Fruit fly (Drosophila melanogaster) whole organism, prepupa: ENCODE measurements around the gene CG14435.

ENCODE experiments used
- CG10669 ChIP-seq: fragments of 200-800 bp; sonication (Bioruptor generic); optimal IDR thresholded peaks from 3 replicates; lab custom pipeline; 2018; ENCODE audit warnings: missing biosample characterization, mild to moderate bottlenecking, missing genetic modification characterization, moderate library complexity
- CG11294 ChIP-seq: fragments of 200-800 bp; sonication (Bioruptor generic); IDR thresholded peaks from 2 replicates; pipeline ENCODE4 v1.3.6; 2022; ENCODE audit warnings: missing biosample characterization, missing genetic modification characterization
- CG11762 ChIP-seq: fragments of 200-800 bp; sonication (Bioruptor generic); optimal IDR thresholded peaks from 3 replicates; lab custom pipeline; 2016; ENCODE audit warnings: missing biosample characterization, missing genetic modification characterization; ENCODE audit not compliant: insufficient read depth
- CG11902 ChIP-seq: fragments of 200-800 bp; sonication (Bioruptor generic); optimal IDR thresholded peaks from 3 replicates; lab custom pipeline; 2016; ENCODE audit warnings: missing biosample characterization, missing genetic modification characterization
- CG15336 ChIP-seq: fragments of 200-800 bp; sonication (Bioruptor generic); IDR thresholded peaks from 2 replicates; pipeline ENCODE4 v1.3.6; 2022; ENCODE audit warnings: missing biosample characterization, missing genetic modification characterization
- CG1621 ChIP-seq: fragments of 200-800 bp; sonication (Bioruptor generic); optimal IDR thresholded peaks from 3 replicates; lab custom pipeline; 2018; ENCODE audit warnings: missing biosample characterization, mild to moderate bottlenecking, missing genetic modification characterization
- CG3032 ChIP-seq: fragments of 200-800 bp; optimal IDR thresholded peaks from 2 replicates; lab custom pipeline; 2019; ENCODE audit warnings: missing biosample characterization, mild to moderate bottlenecking, missing genetic modification characterization, moderate library complexity
- CG32006 ChIP-seq: fragments of 200-800 bp; sonication (Bioruptor generic); optimal IDR thresholded peaks from 3 replicates; lab custom pipeline; 2017; ENCODE audit warnings: missing biosample characterization, mild to moderate bottlenecking, missing genetic modification characterization
- CG34406 ChIP-seq: fragments of 200-800 bp; sonication (Bioruptor generic); optimal IDR thresholded peaks from 3 replicates; lab custom pipeline; 2016; ENCODE audit warnings: missing biosample characterization, missing genetic modification characterization
- CG3919 ChIP-seq: fragments of 200-800 bp; sonication (Bioruptor generic); optimal IDR thresholded peaks from 3 replicates; lab custom pipeline; 2016; ENCODE audit warnings: missing biosample characterization, missing genetic modification characterization
- CG4318 ChIP-seq: fragments of 200-800 bp; sonication (Bioruptor generic); optimal IDR thresholded peaks from 3 replicates; lab custom pipeline; 2017; ENCODE audit warnings: missing biosample characterization, mild to moderate bottlenecking, missing genetic modification characterization
- CG6163 ChIP-seq: fragments of 200-800 bp; sonication (Bioruptor generic); IDR thresholded peaks from 3 replicates; pipeline ENCODE4 v1.3.6; 2022; ENCODE audit warnings: missing biosample characterization, missing genetic modification characterization
- CG6276 ChIP-seq: fragments of 200-800 bp; sonication (Bioruptor generic); optimal IDR thresholded peaks from 2 replicates; lab custom pipeline; 2017; ENCODE audit warnings: missing biosample characterization, mild to moderate bottlenecking, missing genetic modification characterization
- CG6808 ChIP-seq: fragments of 200-800 bp; sonication (Bioruptor generic); optimal IDR thresholded peaks from 3 replicates; lab custom pipeline; 2017; ENCODE audit warnings: missing biosample characterization, missing genetic modification characterization, mild to moderate bottlenecking, moderate library complexity, missing genetic modification reagents
- CG7368 ChIP-seq: fragments of 200-800 bp; sonication (Bioruptor generic); optimal IDR thresholded peaks from 3 replicates; lab custom pipeline; 2016; ENCODE audit warnings: missing biosample characterization, missing genetic modification characterization
- CG8119 ChIP-seq: fragments of 200-800 bp; sonication (Bioruptor generic); IDR thresholded peaks from 3 replicates; pipeline ENCODE4 v1.3.6; 2022; ENCODE audit warnings: missing biosample characterization, missing genetic modification characterization
- CG8319 ChIP-seq: fragments of 200-800 bp; sonication (Bioruptor generic); optimal IDR thresholded peaks from 3 replicates; lab custom pipeline; 2016; ENCODE audit warnings: missing biosample characterization, missing genetic modification characterization
- CG8632 ChIP-seq: fragments of 200-800 bp; sonication (Bioruptor generic); optimal IDR thresholded peaks from 3 replicates; lab custom pipeline; 2016; ENCODE audit warnings: missing biosample characterization, missing genetic modification characterization
- CG9139 ChIP-seq: fragments of 200-800 bp; sonication (Bioruptor generic); optimal IDR thresholded peaks from 3 replicates; lab custom pipeline; 2017; ENCODE audit warnings: missing biosample characterization, mild to moderate bottlenecking, missing genetic modification characterization
- Eip75B ChIP-seq: fragments of 200-800 bp; sonication (Bioruptor generic); optimal IDR thresholded peaks from 3 replicates; lab custom pipeline; 2016; ENCODE audit warnings: missing biosample characterization, missing genetic modification characterization
- Eip78C ChIP-seq: fragments of 200-800 bp; sonication (Bioruptor generic); peaks from one replicate; lab custom pipeline; 2016; ENCODE audit warnings: missing biosample characterization, missing genetic modification characterization
- Eip93F ChIP-seq: fragments of 200-800 bp; sonication (Bioruptor generic); optimal IDR thresholded peaks from 2 replicates; lab custom pipeline; 2016; ENCODE audit warnings: missing biosample characterization, mild to moderate bottlenecking, missing genetic modification characterization
- Ets21C ChIP-seq: fragments of 200-800 bp; sonication (Bioruptor generic); optimal IDR thresholded peaks from 3 replicates; lab custom pipeline; 2016; ENCODE audit warnings: missing biosample characterization, missing genetic modification characterization
- Ets96B ChIP-seq: fragments of 200-800 bp; optimal IDR thresholded peaks from 2 replicates; lab custom pipeline; 2019; ENCODE audit warnings: missing biosample characterization, mild to moderate bottlenecking, missing genetic modification characterization, moderate library complexity
- Gug ChIP-seq: fragments of 200-800 bp; sonication (Bioruptor generic); IDR thresholded peaks from 2 replicates; pipeline ENCODE4 v1.3.6; 2022; ENCODE audit warnings: missing biosample characterization, missing genetic modification characterization
- Hr39 ChIP-seq: fragments of 200-800 bp; sonication (Bioruptor generic); optimal IDR thresholded peaks from 2 replicates; lab custom pipeline; 2016; ENCODE audit warnings: missing biosample characterization, missing genetic modification characterization
- Lpt ChIP-seq: fragments of 200-800 bp; sonication (Bioruptor generic); optimal IDR thresholded peaks from 3 replicates; lab custom pipeline; 2016; ENCODE audit warnings: missing biosample characterization, missing genetic modification characterization
- Met ChIP-seq: fragments of 200-800 bp; sonication (Bioruptor generic); optimal IDR thresholded peaks from 3 replicates; lab custom pipeline; 2016; ENCODE audit warnings: missing biosample characterization, missing genetic modification characterization
- OdsH ChIP-seq: fragments of 200-800 bp; sonication (Bioruptor generic); optimal IDR thresholded peaks from 3 replicates; lab custom pipeline; 2016; ENCODE audit warnings: missing biosample characterization, missing genetic modification characterization
- Smox ChIP-seq: fragments of 200-800 bp; sonication (Bioruptor generic); optimal IDR thresholded peaks from 3 replicates; lab custom pipeline; 2016; ENCODE audit warnings: missing biosample characterization, missing genetic modification characterization
- Sox102F ChIP-seq: fragments of 200-800 bp; sonication (Bioruptor generic); optimal IDR thresholded peaks from 2 replicates; lab custom pipeline; 2016; ENCODE audit warnings: missing biosample characterization, mild to moderate bottlenecking, missing genetic modification characterization
- Sox14 ChIP-seq: fragments of 200-800 bp; sonication (Bioruptor generic); optimal IDR thresholded peaks from 3 replicates; lab custom pipeline; 2016; ENCODE audit warnings: missing biosample characterization, missing genetic modification characterization
- Sox15 ChIP-seq: fragments of 200-800 bp; sonication (Bioruptor generic); optimal IDR thresholded peaks from 3 replicates; lab custom pipeline; 2016; ENCODE audit warnings: missing biosample characterization, missing genetic modification characterization
- achi ChIP-seq: fragments of 200-800 bp; sonication (Bioruptor generic); optimal IDR thresholded peaks from 3 replicates; lab custom pipeline; 2016; ENCODE audit warnings: missing biosample characterization, missing genetic modification characterization
- acj6 ChIP-seq: fragments of 200-800 bp; sonication (Bioruptor generic); optimal IDR thresholded peaks from 3 replicates; lab custom pipeline; 2016; ENCODE audit warnings: missing biosample characterization, missing genetic modification characterization
- dac ChIP-seq: fragments of 200-800 bp; sonication (Bioruptor generic); optimal IDR thresholded peaks from 2 replicates; lab custom pipeline; 2017; ENCODE audit warnings: missing biosample characterization, mild to moderate bottlenecking, missing genetic modification characterization
- dsx ChIP-seq: fragments of 200-800 bp; optimal IDR thresholded peaks from 3 replicates; lab custom pipeline; 2019; ENCODE audit warnings: missing biosample characterization, mild to moderate bottlenecking, missing genetic modification characterization, moderate library complexity; ENCODE audit not compliant: poor library complexity, severe bottlenecking
- eg ChIP-seq: fragments of 200-800 bp; sonication (Bioruptor generic); IDR thresholded peaks from 3 replicates; pipeline ENCODE4 v1.3.6; 2022; ENCODE audit warnings: missing biosample characterization, missing genetic modification characterization
- esn ChIP-seq: fragments of 200-800 bp; sonication (Bioruptor generic); optimal IDR thresholded peaks from 2 replicates; lab custom pipeline; 2016; ENCODE audit warnings: missing biosample characterization, mild to moderate bottlenecking, missing genetic modification characterization, moderate library complexity
- fd85E ChIP-seq: fragments of 200-800 bp; sonication (Bioruptor generic); optimal IDR thresholded peaks from 3 replicates; lab custom pipeline; 2016; ENCODE audit warnings: missing biosample characterization, missing genetic modification characterization
- fkh ChIP-seq: fragments of 200-800 bp; sonication (Bioruptor generic); optimal IDR thresholded peaks from 3 replicates; lab custom pipeline; 2017; ENCODE audit warnings: missing biosample characterization, mild to moderate bottlenecking, missing genetic modification characterization, moderate library complexity
- lz ChIP-seq: fragments of 200-800 bp; sonication (Bioruptor generic); optimal IDR thresholded peaks from 3 replicates; lab custom pipeline; 2016; ENCODE audit warnings: missing biosample characterization, missing genetic modification characterization
- net ChIP-seq: fragments of 200-800 bp; sonication (Bioruptor generic); optimal IDR thresholded peaks from 3 replicates; lab custom pipeline; 2016; ENCODE audit warnings: missing biosample characterization, missing genetic modification characterization
- pdm3 ChIP-seq: fragments of 200-800 bp; sonication (Bioruptor generic); optimal IDR thresholded peaks from 3 replicates; lab custom pipeline; 2016; ENCODE audit warnings: missing biosample characterization, missing genetic modification characterization
- ss ChIP-seq, 2 experiments: fragments of 200-800 bp; sonication (Bioruptor generic); optimal IDR thresholded peaks; 2 replicates in 1 of 2; 3 replicates in 1 of 2; lab custom pipeline; 2017 to 2018; ENCODE audit warnings: mild to moderate bottlenecking in 2 of 2, missing biosample characterization in 2 of 2, missing genetic modification characterization in 2 of 2, moderate library complexity in 1 of 2
- svp ChIP-seq: fragments of 200-800 bp; sonication (Bioruptor generic); peaks from one replicate; lab custom pipeline; 2016; ENCODE audit warnings: missing biosample characterization, missing genetic modification characterization
- topi ChIP-seq: fragments of 200-800 bp; sonication (Bioruptor generic); optimal IDR thresholded peaks from 3 replicates; lab custom pipeline; 2016; ENCODE audit warnings: missing biosample characterization, missing genetic modification characterization
- vri ChIP-seq: fragments of 200-800 bp; sonication (Bioruptor generic); optimal IDR thresholded peaks from 3 replicates; lab custom pipeline; 2016; ENCODE audit warnings: missing biosample characterization, mild to moderate bottlenecking, missing genetic modification characterization

The CG14435 gene

dm6 chrX:6855366-6856200, 11.9 kb upstream of the CG14435 start (continued):
- TF ChIP-seq CG4318 (GFP tag; lab: Kevin White, UChicago) (peak; percentile 90), Eip78C (peak; percentile 99), achi (GFP tag; lab: Kevin White, UChicago) (peak; percentile 87), CG9139 (GFP tag; lab: Kevin White, UChicago) (peak; percentile 50), topi (GFP tag; lab: Kevin White, UChicago) (peak; percentile 86), CG32006 (GFP tag; lab: Kevin White, UChicago) (peak; percentile 96), Sox15 (GFP tag; lab: Kevin White, UChicago) (peak; percentile 90), CG8632 (peak; percentile 88), Smox (peak; percentile 92), CG6163 (GFP tag; lab: Robert Waterston, UW) (peak; percentile 77; the same call in 2 of the 3 replicates), Hr39 (peak; percentile 91), eg (GFP tag; lab: Robert Waterston, UW) (peak; percentile 70), pdm3 (GFP tag; lab: Kevin White, UChicago) (peak; percentile 95), Ets96B (tag; lab: Kevin White, UChicago) (peak; percentile 73), CG11294 (peak; percentile 37; the same call in 1 of the 2 replicates), CG1621 (tag; lab: Kevin White, UChicago) (peak; percentile 73), CG3919 (GFP tag; lab: Kevin White, UChicago) (peak; percentile 74), CG6808 (GFP tag; lab: Kevin White, UChicago) (peak; percentile 69), acj6 (GFP tag; lab: Kevin White, UChicago) (peak; percentile 94), CG3032 (tag; lab: Kevin White, UChicago) (peak; percentile 87), Sox14 (GFP tag; lab: Kevin White, UChicago) (peak; percentile 94), svp (GFP tag; lab: Kevin White, UChicago) (peak; percentile 95), fkh (GFP tag; lab: Kevin White, UChicago) (peak; percentile 91), CG11902 (GFP tag; lab: Kevin White, UChicago) (peak; percentile 74), CG15336 (GFP tag; lab: Robert Waterston, UW) (peak; percentile 88), Sox102F (peak; percentile 93), CG6276 (GFP tag; lab: Kevin White, UChicago) (peak; percentile 72), ss (GFP tag; optimal IDR thresholded peaks at IDR 0.05; lab: Kevin White, UChicago) (peak; percentile 81 to 92), fd85E (GFP tag; lab: Kevin White, UChicago) (no peak)

- TF ChIP-seq CG8119, result peak; percentile 91
- TF ChIP-seq CG15336 (GFP tag; lab: Robert Waterston, UW), result peak; percentile 93
- TF ChIP-seq esn (GFP tag; lab: Kevin White, UChicago), result peak; percentile 74
- TF ChIP-seq CG3919 (GFP tag; lab: Kevin White, UChicago), result peak; percentile 78
- peak; percentile 74 for TF ChIP-seq Eip75B
- peak; percentile 80 for TF ChIP-seq CG4318 (GFP tag; lab: Kevin White, UChicago)
- TF ChIP-seq CG8632, result peak; percentile 67
- peak; percentile 25 for TF ChIP-seq Ets21C (GFP tag; lab: Kevin White, UChicago)
- TF ChIP-seq Gug, result peak; percentile 73
- peak; percentile 62 for TF ChIP-seq CG34406 (GFP tag; lab: Kevin White, UChicago)
- peak; percentile 74 for TF ChIP-seq net
- TF ChIP-seq dac (GFP tag; lab: Kevin White, UChicago), result peak; percentile 76
- TF ChIP-seq Hr39, result peak; percentile 43
- peak; percentile 79 for TF ChIP-seq OdsH (GFP tag; lab: Kevin White, UChicago)
- TF ChIP-seq vri (GFP tag; lab: Kevin White, UChicago), result peak; percentile 57
- TF ChIP-seq CG6808 (GFP tag; lab: Kevin White, UChicago), result peak; percentile 50
- TF ChIP-seq CG11762 (GFP tag; lab: Kevin White, UChicago), result peak; percentile 49
- TF ChIP-seq CG7368 (GFP tag; lab: Kevin White, UChicago), result peak; percentile 50
- peak; percentile 50 for TF ChIP-seq svp (GFP tag; lab: Kevin White, UChicago)
- peak; percentile 32 for TF ChIP-seq Eip93F (GFP tag; lab: Kevin White, UChicago)
- peak; percentile 6 for TF ChIP-seq CG8319 (GFP tag; lab: Kevin White, UChicago)
- TF ChIP-seq CG10669 (GFP tag; lab: Kevin White, UChicago), result peak; percentile 75
- TF ChIP-seq dsx, result peak; percentile 56
- peak; percentile 76 for TF ChIP-seq Met (GFP tag; lab: Kevin White, UChicago)
- peak; percentile 78 for TF ChIP-seq lz (GFP tag; lab: Kevin White, UChicago)
- TF ChIP-seq CG1621 (tag; lab: Kevin White, UChicago), result peak; percentile 65
- TF ChIP-seq Lpt (GFP tag; lab: Kevin White, UChicago), result peak; percentile 67
- peak; percentile 90 for TF ChIP-seq CG6276 (GFP tag; lab: Kevin White, UChicago)
- peak; percentile 53 for TF ChIP-seq CG11294
Measured at dm6 chrX:6854563-6854962, 10.8 kb upstream of the CG14435 start.
